Worm (Caenorhabditis elegans) whole organism, L1 larva: ENCODE results near the gene Y50D4C.3.
A peak's percentile ranks its signal among the peaks of the same experiment; 100 is the strongest.

Experiments
- C04F5.9 ChIP-seq: sonication (generic microtip); optimal IDR thresholded peaks from 2 replicates; lab custom pipeline; 2016; ENCODE audit warnings: missing genetic modification characterization, missing compliant biosample characterization
- F16B12.6 ChIP-seq: fragments of 150-350 bp; optimal IDR thresholded peaks from 2 replicates; lab custom pipeline; 2014; ENCODE audit warnings: missing biosample characterization, missing genetic modification characterization
- Y116A8C.19 ChIP-seq: sonication (generic microtip); optimal IDR thresholded peaks from 2 replicates; lab custom pipeline; 2016; ENCODE audit warnings: missing compliant biosample characterization, missing genetic modification characterization, borderline replicate concordance
- aha-1 ChIP-seq: fragments of 150-350 bp; optimal IDR thresholded peaks from 2 replicates; lab custom pipeline; 2014; ENCODE audit warnings: missing biosample characterization, missing genetic modification characterization
- ceh-90 ChIP-seq: sonication (generic microtip); optimal IDR thresholded peaks from 2 replicates; lab custom pipeline; 2016; ENCODE audit warnings: missing genetic modification characterization, missing compliant biosample characterization
- ces-1 ChIP-seq: fragments of 150-350 bp; optimal IDR thresholded peaks from 2 replicates; lab custom pipeline; 2014; ENCODE audit warnings: missing biosample characterization, missing genetic modification reagents, missing genetic modification characterization
- dpl-1 ChIP-seq, 3 experiments: fragments of 150-350 bp in 2 of 3; sonication (generic microtip) in 1 of 3; optimal IDR thresholded peaks; 2 replicates each; lab custom pipeline; 2014 to 2017; ENCODE audit warnings: missing biosample characterization in 3 of 3, missing genetic modification characterization in 3 of 3, missing genetic modification reagents in 3 of 3
- dsc-1 ChIP-seq: sonication (generic microtip); optimal IDR thresholded peaks from 2 replicates; lab custom pipeline; 2016; ENCODE audit warnings: mild to moderate bottlenecking, missing genetic modification characterization, missing compliant biosample characterization
- efl-1 ChIP-seq, 4 experiments: fragments of 150-350 bp; optimal IDR thresholded peaks in 3 of 4; peaks in 1 of 4; 1 replicate in 1 of 4; 2 replicates in 3 of 4; lab custom pipeline; 2014; ENCODE audit warnings: missing biosample characterization in 2 of 4, missing genetic modification characterization in 2 of 4, missing genetic modification reagents in 2 of 4
- efl-3 ChIP-seq: fragments of 200-800 bp; sonication (Bioruptor generic); optimal IDR thresholded peaks from 2 replicates; lab custom pipeline; 2018; ENCODE audit warnings: mild to moderate bottlenecking, missing genetic modification characterization, missing compliant biosample characterization
- egl-13 ChIP-seq: sonication (generic microtip); optimal IDR thresholded peaks from 2 replicates; lab custom pipeline; 2016; ENCODE audit warnings: missing genotype, missing genetic modification reagents, missing genetic modification characterization, missing compliant biosample characterization
- egl-27 ChIP-seq, 2 experiments: fragments of 150-350 bp in 1 of 2; sonication (generic microtip); optimal IDR thresholded peaks; 3 replicates each; lab custom pipeline; 2017 to 2018; ENCODE audit warnings: missing biosample characterization in 2 of 2, missing genetic modification characterization in 2 of 2, missing genetic modification reagents in 2 of 2
- elt-2 ChIP-seq: sonication (generic microtip); optimal IDR thresholded peaks from 2 replicates; lab custom pipeline; 2016; ENCODE audit warnings: missing genetic modification characterization, mild to moderate bottlenecking, inconsistent platforms, missing compliant biosample characterization, missing genetic modification reagents
- elt-3 ChIP-seq, 6 experiments: fragments of 150-350 bp in 1 of 6; sonication (generic microtip); optimal IDR thresholded peaks; 2 replicates each; lab custom pipeline; 2017 to 2018; ENCODE audit warnings: missing biosample characterization in 6 of 6, missing genetic modification characterization in 6 of 6, inconsistent platforms in 1 of 6
- fkh-10 ChIP-seq: sonication (generic microtip); optimal IDR thresholded peaks from 2 replicates; lab custom pipeline; 2017; ENCODE audit warnings: missing biosample characterization, missing genetic modification reagents, missing genetic modification characterization
- fkh-4 ChIP-seq: sonication (generic microtip); optimal IDR thresholded peaks from 2 replicates; lab custom pipeline; 2016; ENCODE audit warnings: missing compliant biosample characterization, missing genetic modification characterization, borderline replicate concordance
- grh-1 ChIP-seq: fragments of 200-800 bp; sonication (Bioruptor generic); IDR thresholded peaks from 2 replicates; pipeline ENCODE4 v1.3.6; 2022; ENCODE audit warnings: missing genetic modification reagents, missing genetic modification characterization, missing compliant biosample characterization
- irx-1 ChIP-seq: sonication (generic microtip); optimal IDR thresholded peaks from 2 replicates; lab custom pipeline; 2016; ENCODE audit warnings: missing genetic modification characterization, missing compliant biosample characterization
- lin-15B ChIP-seq: fragments of 150-350 bp; sonication (generic microtip); optimal IDR thresholded peaks from 3 replicates; lab custom pipeline; 2014; ENCODE audit warnings: missing biosample characterization, missing genetic modification characterization
- lin-35 ChIP-seq, 2 experiments: fragments of 150-350 bp; optimal IDR thresholded peaks; 2 replicates each; lab custom pipeline; 2014; ENCODE audit warnings: missing biosample characterization in 2 of 2, missing genetic modification characterization in 2 of 2, missing genetic modification reagents in 2 of 2
- lir-3 ChIP-seq: sonication (generic microtip); optimal IDR thresholded peaks from 2 replicates; lab custom pipeline; 2016; ENCODE audit warnings: mild to moderate bottlenecking, missing genetic modification characterization, moderate library complexity, missing compliant biosample characterization; ENCODE audit not compliant: poor library complexity
- lsy-2 ChIP-seq, 2 experiments: fragments of 150-350 bp; optimal IDR thresholded peaks; 2 replicates each; lab custom pipeline; 2014; ENCODE audit warnings: missing biosample characterization in 2 of 2, missing genetic modification characterization in 2 of 2
- mab-9 ChIP-seq: fragments of 200-800 bp; sonication (Bioruptor generic); IDR thresholded peaks from 2 replicates; pipeline ENCODE4 v1.3.6; 2022; ENCODE audit warnings: missing genetic modification reagents, missing genetic modification characterization, missing compliant biosample characterization
- mdl-1 ChIP-seq, 2 experiments: fragments of 150-350 bp; optimal IDR thresholded peaks; 2 replicates each; lab custom pipeline; 2014 to 2017; ENCODE audit warnings: missing biosample characterization in 2 of 2, missing genetic modification characterization in 2 of 2, inconsistent platforms in 1 of 2
- mef-2 ChIP-seq: fragments of 150-350 bp; optimal IDR thresholded peaks from 2 replicates; lab custom pipeline; 2014; ENCODE audit warnings: missing biosample characterization, missing genetic modification characterization
- nhr-12 ChIP-seq: sonication (generic microtip); optimal IDR thresholded peaks from 2 replicates; lab custom pipeline; 2017; ENCODE audit warnings: missing biosample characterization, missing genetic modification characterization
- nhr-19 ChIP-seq: fragments of 200-800 bp; sonication (Bioruptor generic); conservative IDR thresholded peaks from 2 replicates; pipeline ENCODE4 v1.3.6; 2022; ENCODE audit warnings: missing genetic modification characterization, missing compliant biosample characterization
- nhr-20 ChIP-seq: sonication (generic microtip); optimal IDR thresholded peaks from 2 replicates; lab custom pipeline; 2016; ENCODE audit warnings: mild to moderate bottlenecking, missing genetic modification characterization, missing compliant biosample characterization
- nhr-237 ChIP-seq: fragments of 150-350 bp; optimal IDR thresholded peaks from 2 replicates; lab custom pipeline; 2014; ENCODE audit warnings: missing biosample characterization, missing genetic modification characterization
- nhr-47 ChIP-seq: sonication (generic microtip); optimal IDR thresholded peaks from 2 replicates; lab custom pipeline; 2016; ENCODE audit warnings: mild to moderate bottlenecking, missing genetic modification characterization, moderate library complexity, missing compliant biosample characterization
- nhr-71 ChIP-seq: sonication (generic microtip); optimal IDR thresholded peaks from 2 replicates; lab custom pipeline; 2016; ENCODE audit warnings: mild to moderate bottlenecking, missing genetic modification characterization, moderate library complexity, missing compliant biosample characterization
- nhr-76 ChIP-seq: sonication (generic microtip); optimal IDR thresholded peaks from 2 replicates; lab custom pipeline; 2017; ENCODE audit warnings: missing biosample characterization, missing genetic modification characterization
- nhr-84 ChIP-seq: sonication (generic microtip); optimal IDR thresholded peaks from 2 replicates; lab custom pipeline; 2017; ENCODE audit warnings: missing biosample characterization, missing genetic modification characterization
- nhr-85 ChIP-seq: sonication (generic microtip); peaks from one replicate; lab custom pipeline; 2016; ENCODE audit warnings: missing genetic modification characterization, inconsistent platforms, missing compliant biosample characterization
- nhr-90 ChIP-seq: sonication (generic microtip); optimal IDR thresholded peaks from 2 replicates; lab custom pipeline; 2016; ENCODE audit warnings: mild to moderate bottlenecking, missing genetic modification characterization, missing compliant biosample characterization; ENCODE audit not compliant: poor library complexity
- pax-3 ChIP-seq: fragments of 200-800 bp; sonication (Bioruptor generic); optimal IDR thresholded peaks from 2 replicates; lab custom pipeline; 2018; ENCODE audit warnings: mild to moderate bottlenecking, missing genetic modification characterization, moderate library complexity, missing compliant biosample characterization
- rnt-1 ChIP-seq: sonication (generic microtip); optimal IDR thresholded peaks from 2 replicates; lab custom pipeline; 2016; ENCODE audit warnings: mild to moderate bottlenecking, missing genetic modification characterization, moderate library complexity, missing compliant biosample characterization
- snu-23 ChIP-seq: sonication (generic microtip); optimal IDR thresholded peaks from 2 replicates; lab custom pipeline; 2016; ENCODE audit warnings: missing genetic modification characterization, missing compliant biosample characterization
- sox-4 ChIP-seq: sonication (generic microtip); optimal IDR thresholded peaks from 2 replicates; lab custom pipeline; 2016; ENCODE audit warnings: missing genetic modification characterization, missing compliant biosample characterization
- sptf-1 ChIP-seq: fragments of 150-350 bp; optimal IDR thresholded peaks from 2 replicates; lab custom pipeline; 2014; ENCODE audit warnings: missing biosample characterization, missing genetic modification characterization
- tbx-2 ChIP-seq: sonication (generic microtip); optimal IDR thresholded peaks from 2 replicates; lab custom pipeline; 2016; ENCODE audit warnings: missing genetic modification characterization, missing compliant biosample characterization
- unc-130 ChIP-seq: fragments of 150-350 bp; optimal IDR thresholded peaks from 2 replicates; lab custom pipeline; 2017; ENCODE audit warnings: missing biosample characterization, missing genetic modification characterization, inconsistent platforms
- ztf-11 ChIP-seq, 2 experiments: sonication (generic microtip); optimal IDR thresholded peaks; 2 replicates each; lab custom pipeline; 2016 to 2017; ENCODE audit warnings: missing genetic modification characterization in 2 of 2, missing biosample characterization in 1 of 2, missing compliant biosample characterization in 1 of 2
- ztf-4 ChIP-seq: fragments of 150-350 bp; optimal IDR thresholded peaks from 2 replicates; lab custom pipeline; 2014; ENCODE audit warnings: missing biosample characterization, missing genetic modification characterization

Y50D4C.3 gene

DNA sequence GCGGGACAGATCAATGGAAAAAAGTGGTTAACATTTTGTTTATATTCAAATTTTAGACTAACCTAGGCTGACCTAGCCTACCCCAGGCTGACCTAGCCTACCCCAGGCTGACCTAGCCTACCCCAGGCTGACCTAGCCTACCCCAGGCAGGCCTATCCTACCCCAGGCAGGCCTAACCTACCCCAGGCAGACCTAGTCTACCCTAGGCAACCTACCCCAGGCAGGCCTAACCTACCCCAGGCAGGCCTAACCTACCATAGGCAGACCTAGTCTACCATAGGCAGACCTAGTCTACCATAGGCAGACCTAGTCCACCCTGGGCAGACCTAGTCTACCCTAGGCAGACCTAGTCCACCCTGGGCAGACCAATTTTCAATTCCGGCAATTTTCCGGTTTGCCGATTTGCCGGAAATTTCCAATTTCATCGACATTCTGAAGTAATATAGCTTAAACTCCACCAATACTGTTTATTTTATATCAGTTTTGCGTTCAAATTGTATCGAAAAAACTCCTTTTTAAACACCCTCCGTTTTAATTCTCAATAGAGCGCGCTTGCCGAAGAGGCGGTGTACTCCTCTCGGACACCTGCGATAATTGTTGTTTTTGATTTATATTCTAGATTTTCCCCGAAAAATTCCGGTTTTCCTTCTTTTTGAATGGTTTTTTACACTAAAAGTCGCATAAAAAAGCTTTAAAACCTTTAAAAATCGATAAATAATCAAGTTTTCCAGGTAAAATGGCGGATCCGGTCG is 40.6 kb downstream of the Y50D4C.3 start, which contains the start of gene trm-2A (continued):
- no peak for TF ChIP-seq nhr-237 (tag; lab: Kevin White, UChicago)
- TF ChIP-seq ces-1 (GFP tag; lab: Kevin White, UChicago), result no peak
- no peak for TF ChIP-seq lir-3 (tag; lab: Kevin White, UChicago)
- peak in 3 of 6 experiments; percentile 34 to 76 (median 76) for TF ChIP-seq elt-3 (tag; optimal IDR thresholded peaks at IDR 0.05; lab: Kevin White, UChicago)
- TF ChIP-seq fkh-4 (tag; lab: Kevin White, UChicago), result peak; percentile 25
- TF ChIP-seq efl-1 (optimal IDR thresholded peaks at IDR 0.05; lab: Kevin White, UChicago), result peak; percentile 89 to 98
- peak; percentile 98 to 100 for TF ChIP-seq efl-1 (GFP tag; optimal IDR thresholded peaks at IDR 0.05 in 1 of 2; lab: Kevin White, UChicago)
- TF ChIP-seq nhr-84 (tag; lab: Kevin White, UChicago), result no peak
- peak; percentile 56 for TF ChIP-seq pax-3

- TF ChIP-seq elt-2 (peak; percentile 49), tbx-2 (tag; lab: Kevin White, UChicago) (peak; percentile 48), nhr-90 (tag; lab: Kevin White, UChicago) (peak; percentile 66), lin-15B (tag; lab: Kevin White, UChicago) (no peak), Y116A8C.19 (tag; lab: Kevin White, UChicago) (no peak), nhr-47 (tag; lab: Kevin White, UChicago) (peak; percentile 35), nhr-71 (tag; lab: Kevin White, UChicago) (no peak), irx-1 (tag; lab: Kevin White, UChicago) (no peak), ztf-11 (tag; optimal IDR thresholded peaks at IDR 0.05; lab: Kevin White, UChicago) (no peak), dpl-1 (GFP tag; optimal IDR thresholded peaks at IDR 0.05; lab: Kevin White, UChicago) (peak in 2 of 3 experiments; percentile 42 to 57), mdl-1 (tag; optimal IDR thresholded peaks at IDR 0.05; lab: Kevin White, UChicago) (peak in 1 of 2 experiments; percentile 73), nhr-85 (tag; lab: Kevin White, UChicago) (peak; percentile 73), nhr-20 (tag; lab: Kevin White, UChicago) (peak; percentile 88), lsy-2 (tag; optimal IDR thresholded peaks at IDR 0.05; lab: Kevin White, UChicago) (no peak), lin-35 (GFP tag; optimal IDR thresholded peaks at IDR 0.05; lab: Kevin White, UChicago) (peak; percentile 48 to 78), mef-2 (no peak), grh-1 (GFP tag; lab: Robert Waterston, UW) (0 out of 2 replicates have a peak, but pooled peaks have one; percentile 35), sox-4 (no peak), F16B12.6 (tag; lab: Kevin White, UChicago) (peak; percentile 15), efl-3 (GFP tag; lab: Kevin White, UChicago) (no peak), fkh-10 (GFP tag; lab: Kevin White, UChicago) (no peak), elt-3 (tag; optimal IDR thresholded peaks at IDR 0.05; lab: Kevin White, UChicago) (peak in 3 of 6 experiments; percentile 18 to 60 (median 42)), nhr-19 (GFP tag; lab: Robert Waterston, UW) (no peak), unc-130 (no peak), efl-1 (optimal IDR thresholded peaks at IDR 0.05; lab: Kevin White, UChicago) (peak; percentile 42 to 65), efl-1 (GFP tag; optimal IDR thresholded peaks at IDR 0.05 in 1 of 2; lab: Kevin White, UChicago) (peak; percentile 60 to 97), ztf-4 (tag; lab: Kevin White, UChicago) (peak; percentile 1), aha-1 (tag; lab: Kevin White, UChicago) (no peak), snu-23 (peak; percentile 64), sptf-1 (tag; lab: Kevin White, UChicago) (no peak), rnt-1 (peak; percentile 46)
Observed at ce11 chrV:903460-903859, 41.6 kb downstream of the Y50D4C.3 start, which contains the start of gene fmo-5. Gene fmo-5, minus strand, starts transcription at chrV:903665.

- TF ChIP-seq mab-9 (GFP tag; lab: Robert Waterston, UW), result no peak
- TF ChIP-seq egl-27 (tag; optimal IDR thresholded peaks at IDR 0.05; lab: Kevin White, UChicago), result no peak
- TF ChIP-seq ztf-4 (tag; lab: Kevin White, UChicago), result no peak
- TF ChIP-seq C04F5.9, result no peak
- TF ChIP-seq egl-13 (tag; lab: Kevin White, UChicago), result no peak
- no peak for TF ChIP-seq ceh-90
- no peak for TF ChIP-seq nhr-12 (tag; lab: Kevin White, UChicago)
- no peak for TF ChIP-seq efl-3 (GFP tag; lab: Kevin White, UChicago)
- no peak for TF ChIP-seq dsc-1
- TF ChIP-seq lin-15B (tag; lab: Kevin White, UChicago), result no peak
- no peak for TF ChIP-seq nhr-76
- TF ChIP-seq, all 84 proteins: peak for 0
Observed at ce11 chrV:899087-899486, 46.0 kb downstream of the Y50D4C.3 start, which contains the start of gene nas-32. Gene nas-32, minus strand, starts transcription at chrV:899187.
